Worm (Caenorhabditis elegans): ENCODE measurements around the gene C02F12.5.

Gene C02F12.5

ce11 chrX:3650100-3650809 is 21.6 kb downstream of the C02F12.5 start, which contains the start of the genes sax-1 and R11G1.2:
Gene sax-1 (minus strand): TSS chrX:3650150.
Gene R11G1.2 (plus strand): TSS chrX:3650614.
- TF ChIP-seq tbx-37 (GFP tag; conservative IDR thresholded peaks at IDR 0.05) (no peak), B0310.2 (tag; optimal IDR thresholded peaks at IDR 0.05) (no peak), ets-7 (tag; optimal IDR thresholded peaks at IDR 0.05) (no peak), tbx-11 (GFP tag; IDR thresholded peaks at IDR 0.05) (no peak), flt-1 (GFP tag; IDR thresholded peaks at IDR 0.05) (no peak), hmbx-1 (tag; optimal IDR thresholded peaks at IDR 0.05) (no peak), hmg-4 (GFP tag; optimal IDR thresholded peaks at IDR 0.05) (peak; percentile 56), sea-1 (GFP tag; conservative IDR thresholded peaks at IDR 0.05) (no peak)

ce11 chrX:3645924-3646323 is 26.0 kb downstream of the C02F12.5 start:
- TF ChIP-seq aly-1 (tag; optimal IDR thresholded peaks at IDR 0.05) (no peak), pes-1 (GFP tag; IDR thresholded peaks at IDR 0.05) (no peak), scrt-1 (GFP tag; IDR thresholded peaks at IDR 0.05) (no peak), hmg-4 (GFP tag; optimal IDR thresholded peaks at IDR 0.05) (no peak), sea-1 (GFP tag; conservative IDR thresholded peaks at IDR 0.05) (no peak)

- TF ChIP-seq ceh-36 (tag; optimal IDR thresholded peaks at IDR 0.05) (no peak), hnd-1 (tag; optimal IDR thresholded peaks at IDR 0.05) (no peak), ceh-13 (GFP tag; optimal IDR thresholded peaks at IDR 0.05) (no peak), sea-1 (GFP tag; conservative IDR thresholded peaks at IDR 0.05) (no peak), ama-1 (optimal IDR thresholded peaks at IDR 0.05) (no peak), flt-1 (GFP tag; IDR thresholded peaks at IDR 0.05) (no peak), hmbx-1 (tag; optimal IDR thresholded peaks at IDR 0.05) (no peak), F13C5.2 (tag; optimal IDR thresholded peaks at IDR 0.05) (no peak), pes-1 (GFP tag; IDR thresholded peaks at IDR 0.05) (no peak), tbx-37 (GFP tag; conservative IDR thresholded peaks at IDR 0.05) (no peak), scrt-1 (GFP tag; IDR thresholded peaks at IDR 0.05) (no peak), B0310.2 (tag; optimal IDR thresholded peaks at IDR 0.05) (no peak), tra-4 (tag; optimal IDR thresholded peaks at IDR 0.05) (no peak), hmg-4 (GFP tag; optimal IDR thresholded peaks at IDR 0.05) (no peak), aly-1 (tag; optimal IDR thresholded peaks at IDR 0.05) (no peak), tbx-11 (GFP tag; IDR thresholded peaks at IDR 0.05) (no peak), ets-7 (tag; optimal IDR thresholded peaks at IDR 0.05) (no peak)
Observed at ce11 chrX:3644796-3645195, 27.1 kb downstream of the C02F12.5 start, which contains the start of gene tmem-24. Gene tmem-24 (minus strand): TSS chrX:3644896.

ce11 chrX:3634782-3635181 is 37.1 kb downstream of the C02F12.5 start:
- no peak for TF ChIP-seq tbx-37 (GFP tag; conservative IDR thresholded peaks at IDR 0.05)
- TF ChIP-seq B0310.2 (tag; optimal IDR thresholded peaks at IDR 0.05) = no peak

- no peak for TF ChIP-seq ama-1 (optimal IDR thresholded peaks at IDR 0.05)
- no peak for TF ChIP-seq pes-1 (GFP tag; IDR thresholded peaks at IDR 0.05)
- no peak for TF ChIP-seq ceh-36 (tag; optimal IDR thresholded peaks at IDR 0.05)
- TF ChIP-seq tbx-11 (GFP tag; IDR thresholded peaks at IDR 0.05) = no peak
- no peak for TF ChIP-seq scrt-1 (GFP tag; IDR thresholded peaks at IDR 0.05)
- no peak for TF ChIP-seq hmg-4 (GFP tag; optimal IDR thresholded peaks at IDR 0.05)
Observed at ce11 chrX:3633654-3634053, 38.2 kb downstream of the C02F12.5 start, which contains the start of gene gst-11. Gene gst-11 (minus strand): TSS chrX:3633754.

ce11 chrX:3631550-3631949 is 40.3 kb downstream of the C02F12.5 start:
- peak; percentile 65 for TF ChIP-seq tbx-11 (GFP tag; IDR thresholded peaks at IDR 0.05)
- no peak for TF ChIP-seq tra-4 (tag; optimal IDR thresholded peaks at IDR 0.05)
- 0 out of 2 replicates have a peak, but pooled peaks have one; percentile 60 for TF ChIP-seq scrt-1 (GFP tag; IDR thresholded peaks at IDR 0.05)
- peak; percentile 72; the same call in 1 of the 2 replicates for TF ChIP-seq sea-1 (GFP tag; conservative IDR thresholded peaks at IDR 0.05)

ce11 chrX:3630090-3630489 is 41.8 kb downstream of the C02F12.5 start:
- TF ChIP-seq scrt-1 (GFP tag; IDR thresholded peaks at IDR 0.05) (no peak), hmbx-1 (tag; optimal IDR thresholded peaks at IDR 0.05) (no peak), tbx-11 (GFP tag; IDR thresholded peaks at IDR 0.05) (no peak), hnd-1 (tag; optimal IDR thresholded peaks at IDR 0.05) (no peak), sea-1 (GFP tag; conservative IDR thresholded peaks at IDR 0.05) (no peak), tbx-37 (GFP tag; conservative IDR thresholded peaks at IDR 0.05) (no peak), F13C5.2 (tag; optimal IDR thresholded peaks at IDR 0.05) (no peak), flt-1 (GFP tag; IDR thresholded peaks at IDR 0.05) (no peak), ets-7 (tag; optimal IDR thresholded peaks at IDR 0.05) (no peak), ama-1 (optimal IDR thresholded peaks at IDR 0.05) (no peak), tra-4 (tag; optimal IDR thresholded peaks at IDR 0.05) (no peak), ceh-36 (tag; optimal IDR thresholded peaks at IDR 0.05) (no peak), pes-1 (GFP tag; IDR thresholded peaks at IDR 0.05) (no peak), ceh-13 (GFP tag; optimal IDR thresholded peaks at IDR 0.05) (no peak), hmg-4 (GFP tag; optimal IDR thresholded peaks at IDR 0.05) (no peak), B0310.2 (tag; optimal IDR thresholded peaks at IDR 0.05) (no peak), aly-1 (tag; optimal IDR thresholded peaks at IDR 0.05) (no peak)

ce11 chrX:3628016-3628415 is 43.9 kb downstream of the C02F12.5 start, which contains the start of gene vep-2:
Gene vep-2 (plus strand): TSS chrX:3628316.
- no peak for TF ChIP-seq hmg-4 (GFP tag; optimal IDR thresholded peaks at IDR 0.05)
- no peak for TF ChIP-seq ets-7 (tag; optimal IDR thresholded peaks at IDR 0.05)
- no peak for TF ChIP-seq ceh-13 (GFP tag; optimal IDR thresholded peaks at IDR 0.05)
- no peak for TF ChIP-seq aly-1 (tag; optimal IDR thresholded peaks at IDR 0.05)
- TF ChIP-seq tra-4 (tag; optimal IDR thresholded peaks at IDR 0.05) = no peak
- TF ChIP-seq B0310.2 (tag; optimal IDR thresholded peaks at IDR 0.05) = no peak
- no peak for TF ChIP-seq tbx-37 (GFP tag; conservative IDR thresholded peaks at IDR 0.05)

Data from whole organism, early embryonic.